Worm (Caenorhabditis elegans) whole organism, mixed stage, embryonic: ENCODE data around the gene str-163.

Source experiments
- flh-1 ChIP-seq: fragments of 200-800 bp; sonication (Bioruptor generic); optimal IDR thresholded peaks from 2 replicates; lab custom pipeline; 2018; ENCODE audit warnings: mild to moderate bottlenecking, missing genetic modification characterization, moderate library complexity, missing compliant biosample characterization
- nhr-28 ChIP-seq: fragments of 150-350 bp; optimal IDR thresholded peaks from 2 replicates; lab custom pipeline; 2014; ENCODE audit warnings: missing biosample characterization, missing genetic modification characterization
- nhr-76 ChIP-seq: sonication (generic microtip); optimal IDR thresholded peaks from 2 replicates; lab custom pipeline; 2017; ENCODE audit warnings: missing biosample characterization, missing genetic modification characterization

DNA sequence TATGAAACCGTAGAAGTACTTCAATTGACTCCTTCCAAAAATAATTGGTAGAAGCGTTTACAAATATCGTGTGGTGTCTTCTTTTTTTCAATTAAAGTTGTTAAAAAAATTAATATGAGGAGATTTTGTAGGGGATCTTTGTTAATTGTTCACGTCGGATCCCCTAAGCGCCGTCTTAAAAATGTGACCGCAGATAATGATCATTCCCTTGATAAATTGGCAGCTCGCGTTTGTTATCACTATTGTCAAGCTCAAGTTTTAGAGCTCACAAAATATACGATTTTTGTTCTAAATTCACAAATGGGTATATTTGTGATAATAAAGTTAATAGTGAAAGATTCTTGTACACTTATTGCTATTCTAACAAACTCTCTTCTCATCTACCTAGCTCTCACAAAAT, 44.9 kb upstream of the str-163 start, which contains the start of gene str-159:
- TF ChIP-seq nhr-76, result no peak
- TF ChIP-seq flh-1 (GFP tag; lab: Kevin White, UChicago), result no peak
- no peak for TF ChIP-seq nhr-28 (tag; lab: Kevin White, UChicago)
